Fruit fly (Drosophila melanogaster): ENCODE data around the gene CG34355.

CG34355 gene

dm6 chr3R:23867825-23868224 is 64.2 kb downstream of the CG34355 start (continued):
- no peak for TF ChIP-seq CG10147 (GFP tag; optimal IDR thresholded peaks at IDR 0.05)
- 0 out of 2 replicates have a peak, but pooled peaks have one; percentile 26 for TF ChIP-seq Rx (GFP tag; IDR thresholded peaks at IDR 0.05)
- no peak for TF ChIP-seq Myb (GFP tag; optimal IDR thresholded peaks at IDR 0.05)
- TF ChIP-seq chinmo (GFP tag; IDR thresholded peaks at IDR 0.05; ENCODE audit: partially characterized antibody): no peak
- TF ChIP-seq CG31365 (tag; optimal IDR thresholded peaks at IDR 0.05): no peak
- no peak for TF ChIP-seq dmrt99B (tag; optimal IDR thresholded peaks at IDR 0.05)
- TF ChIP-seq Max (GFP tag; optimal IDR thresholded peaks at IDR 0.05): no peak
- TF ChIP-seq BtbVII (GFP tag; optimal IDR thresholded peaks at IDR 0.05): no peak
- TF ChIP-seq crc (GFP tag; optimal IDR thresholded peaks at IDR 0.05): no peak
- no peak for TF ChIP-seq ems (GFP tag; optimal IDR thresholded peaks at IDR 0.05)
- TF ChIP-seq sisA (GFP tag; IDR thresholded peaks at IDR 0.05): no peak
- no peak for TF ChIP-seq rib (GFP tag; IDR thresholded peaks at IDR 0.05)
- TF ChIP-seq CG10462 (GFP tag; optimal IDR thresholded peaks at IDR 0.05): no peak
- TF ChIP-seq run (tag; optimal IDR thresholded peaks at IDR 0.05): no peak
- no peak for TF ChIP-seq pan (optimal IDR thresholded peaks at IDR 0.05)
- TF ChIP-seq pan (GFP tag; optimal IDR thresholded peaks at IDR 0.05 in 1 of 2, IDR thresholded peaks at IDR 0.05 in 1 of 2): peak in 1 of 2 experiments; percentile 5
- TF ChIP-seq CG17385 (GFP tag; optimal IDR thresholded peaks at IDR 0.05): no peak
- no peak for TF ChIP-seq CG11085 (GFP tag; IDR thresholded peaks at IDR 0.05)
- TF ChIP-seq lbe (GFP tag; optimal IDR thresholded peaks at IDR 0.05): no peak
- no peak for TF ChIP-seq CG3995 (GFP tag; optimal IDR thresholded peaks at IDR 0.05)
- no peak for TF ChIP-seq kah (GFP tag; optimal IDR thresholded peaks at IDR 0.05)
- TF ChIP-seq Bteb2 (GFP tag; optimal IDR thresholded peaks at IDR 0.05): no peak
- no peak for TF ChIP-seq ATbp (GFP tag; optimal IDR thresholded peaks at IDR 0.05)
- TF ChIP-seq Scr (GFP tag; IDR thresholded peaks at IDR 0.05; ENCODE audit: partially characterized antibody): no peak
- TF ChIP-seq H15 (GFP tag; IDR thresholded peaks at IDR 0.05): 0 out of 3 replicates have a peak, but pooled peaks have one; percentile 20
- no peak for TF ChIP-seq her (GFP tag; optimal IDR thresholded peaks at IDR 0.05)
- TF ChIP-seq Dref (GFP tag; IDR thresholded peaks at IDR 0.05): no peak
- no peak for TF ChIP-seq p53 (GFP tag; optimal IDR thresholded peaks at IDR 0.05)
- no peak for TF ChIP-seq CG9215 (GFP tag; IDR thresholded peaks at IDR 0.05)
- no peak for TF ChIP-seq fd96Cb (tag; optimal IDR thresholded peaks at IDR 0.05)
- no peak for TF ChIP-seq Blimp-1 (GFP tag; optimal IDR thresholded peaks at IDR 0.05)
- TF ChIP-seq Ptx1 (GFP tag; IDR thresholded peaks at IDR 0.05): peak; percentile 38; the same call in 1 of the 2 replicates
- TF ChIP-seq CG12071 (GFP tag; optimal IDR thresholded peaks at IDR 0.05): no peak
- TF ChIP-seq ttk (GFP tag; IDR thresholded peaks at IDR 0.05): peak; percentile 33; the same call in 1 of the 2 replicates
- no peak for TF ChIP-seq CG9797 (GFP tag; optimal IDR thresholded peaks at IDR 0.05)
- no peak for TF ChIP-seq inv (GFP tag; IDR thresholded peaks at IDR 0.05; ENCODE audit: partially characterized antibody)
- TF ChIP-seq CG8089 (GFP tag; optimal IDR thresholded peaks at IDR 0.05): no peak
- TF ChIP-seq Fer2 (tag; optimal IDR thresholded peaks at IDR 0.05): no peak
- no peak for TF ChIP-seq ac (GFP tag; optimal IDR thresholded peaks at IDR 0.05)
- no peak for TF ChIP-seq CG13424 (tag; optimal IDR thresholded peaks at IDR 0.05)
- TF ChIP-seq disco-r (GFP tag; optimal IDR thresholded peaks at IDR 0.05): no peak
- no peak for TF ChIP-seq CG16815 (GFP tag; optimal IDR thresholded peaks at IDR 0.05)
- no peak for TF ChIP-seq Lim3 (GFP tag; IDR thresholded peaks at IDR 0.05)
- TF ChIP-seq Poxn (GFP tag; IDR thresholded peaks at IDR 0.05): no peak
- peak; percentile 74 for TF ChIP-seq Ets65A (GFP tag)
- TF ChIP-seq Dek (tag; optimal IDR thresholded peaks at IDR 0.05): no peak
- peak; percentile 16 for TF ChIP-seq Sox102F (GFP tag; optimal IDR thresholded peaks at IDR 0.05)
- TF ChIP-seq so (GFP tag; IDR thresholded peaks at IDR 0.05): 0 out of 3 replicates have a peak, but pooled peaks have one; percentile 30
- no peak for TF ChIP-seq E2f2 (GFP tag; IDR thresholded peaks at IDR 0.05)
- no peak for TF ChIP-seq CG6791 (GFP tag; IDR thresholded peaks at IDR 0.05; ENCODE audit: partially characterized antibody)
- no peak for TF ChIP-seq dpn (GFP tag; optimal IDR thresholded peaks at IDR 0.05)
- TF ChIP-seq ERR (GFP tag; optimal IDR thresholded peaks at IDR 0.05): no peak

Data from whole organism, embryonic.